Worm (Caenorhabditis elegans): ENCODE results near the gene mrps-5.

Gene mrps-5

ce11 chrV:12528919-12529318 is 34.4 kb upstream of the mrps-5 start (continued):
- TF ChIP-seq fos-1 (tag; optimal IDR thresholded peaks at IDR 0.05) (no peak), aly-2 (tag; optimal IDR thresholded peaks at IDR 0.05) (no peak), lsy-2 (tag; optimal IDR thresholded peaks at IDR 0.05) (peak; percentile 60 to 70), nhr-19 (GFP tag; conservative IDR thresholded peaks at IDR 0.05) (peak; percentile 43), ceh-82 (tag; optimal IDR thresholded peaks at IDR 0.05) (peak in 1 of 3 experiments; percentile 48), fkh-8 (tag; optimal IDR thresholded peaks at IDR 0.05) (peak; percentile 12), unc-86 (tag; optimal IDR thresholded peaks at IDR 0.05) (no peak), efl-1 (optimal IDR thresholded peaks at IDR 0.05) (peak; percentile 47 to 60), efl-1 (GFP tag; optimal IDR thresholded peaks at IDR 0.05 in 1 of 2) (peak in 1 of 2 experiments; percentile 92), rnt-1 (tag; optimal IDR thresholded peaks at IDR 0.05) (peak; percentile 36), nhr-20 (tag; optimal IDR thresholded peaks at IDR 0.05) (peak; percentile 69), nhr-47 (tag; optimal IDR thresholded peaks at IDR 0.05) (peak; percentile 54), nhr-84 (tag; optimal IDR thresholded peaks at IDR 0.05) (no peak), xbp-1 (tag; optimal IDR thresholded peaks at IDR 0.05) (peak; percentile 26), egl-27 (tag; optimal IDR thresholded peaks at IDR 0.05) (peak in 1 of 2 experiments; percentile 65), ztf-4 (tag; optimal IDR thresholded peaks at IDR 0.05) (no peak), blmp-1 (tag; optimal IDR thresholded peaks at IDR 0.05) (peak; percentile 9), unc-62 (GFP tag; optimal IDR thresholded peaks at IDR 0.05) (no peak), lin-14 (GFP tag; optimal IDR thresholded peaks at IDR 0.05) (peak; percentile 90), nhr-237 (tag; optimal IDR thresholded peaks at IDR 0.05) (peak; percentile 27), mep-1 (tag; optimal IDR thresholded peaks at IDR 0.05) (peak; percentile 72)

- TF ChIP-seq aly-2 (tag; optimal IDR thresholded peaks at IDR 0.05) (no peak), alr-1 (tag; optimal IDR thresholded peaks at IDR 0.05; ENCODE audit: borderline replicate concordance) (no peak), lin-13 (GFP tag; optimal IDR thresholded peaks at IDR 0.05) (no peak), ztf-11 (tag; optimal IDR thresholded peaks at IDR 0.05) (no peak), hlh-4 (tag; optimal IDR thresholded peaks at IDR 0.05) (no peak), xbp-1 (tag; optimal IDR thresholded peaks at IDR 0.05) (no peak), isw-1 (GFP tag; IDR thresholded peaks at IDR 0.05) (no peak), efl-3 (GFP tag; optimal IDR thresholded peaks at IDR 0.05) (no peak), C04F5.9 (tag; optimal IDR thresholded peaks at IDR 0.05) (no peak), ceh-8 (GFP tag; optimal IDR thresholded peaks at IDR 0.05) (no peak), zip-4 (GFP tag; optimal IDR thresholded peaks at IDR 0.05) (no peak), nhr-71 (tag; optimal IDR thresholded peaks at IDR 0.05) (peak; percentile 40), snu-23 (GFP tag; optimal IDR thresholded peaks at IDR 0.05) (no peak), lin-39 (tag; optimal IDR thresholded peaks at IDR 0.05) (no peak), lsy-2 (tag; optimal IDR thresholded peaks at IDR 0.05) (peak in 1 of 2 experiments; percentile 33), mdl-1 (tag; optimal IDR thresholded peaks at IDR 0.05) (no peak), aha-1 (tag; optimal IDR thresholded peaks at IDR 0.05) (no peak), fkh-4 (tag; optimal IDR thresholded peaks at IDR 0.05; ENCODE audit: borderline replicate concordance) (no peak), lin-15B (tag; optimal IDR thresholded peaks at IDR 0.05) (no peak), fkh-8 (tag; optimal IDR thresholded peaks at IDR 0.05) (peak; percentile 16), unc-98 (GFP tag; IDR thresholded peaks at IDR 0.05) (no peak), jun-1 (tag; optimal IDR thresholded peaks at IDR 0.05) (no peak), irx-1 (tag; optimal IDR thresholded peaks at IDR 0.05) (no peak), nhr-76 (tag; optimal IDR thresholded peaks at IDR 0.05) (no peak), sptf-1 (tag; optimal IDR thresholded peaks at IDR 0.05) (no peak), swsn-7 (tag; optimal IDR thresholded peaks at IDR 0.05) (peak; percentile 18), unc-62 (GFP tag; optimal IDR thresholded peaks at IDR 0.05) (no peak), mep-1 (tag; optimal IDR thresholded peaks at IDR 0.05) (peak; percentile 45), ama-1 (optimal IDR thresholded peaks at IDR 0.05) (no peak), lin-35 (GFP tag; optimal IDR thresholded peaks at IDR 0.05) (no peak), blmp-1 (tag; optimal IDR thresholded peaks at IDR 0.05) (peak; percentile 6), nhr-19 (GFP tag; conservative IDR thresholded peaks at IDR 0.05) (no peak), rnt-1 (tag; optimal IDR thresholded peaks at IDR 0.05) (no peak), pag-3 (tag; optimal IDR thresholded peaks at IDR 0.05; ENCODE audit: borderline replicate concordance, insufficient read depth) (no peak), nhr-12 (tag; optimal IDR thresholded peaks at IDR 0.05) (no peak), efl-1 (optimal IDR thresholded peaks at IDR 0.05) (no peak), efl-1 (GFP tag; optimal IDR thresholded peaks at IDR 0.05 in 1 of 2) (peak in 1 of 2 experiments; percentile 87), ceh-88 (GFP tag; IDR thresholded peaks at IDR 0.05) (no peak), nhr-77 (tag; optimal IDR thresholded peaks at IDR 0.05) (no peak), Y116A8C.19 (tag; optimal IDR thresholded peaks at IDR 0.05; ENCODE audit: borderline replicate concordance) (no peak), nhr-28 (tag; optimal IDR thresholded peaks at IDR 0.05) (no peak), nhr-47 (tag; optimal IDR thresholded peaks at IDR 0.05) (peak; percentile 44)
Measured at ce11 chrV:12530129-12530528, 33.2 kb upstream of the mrps-5 start.

Data from whole organism, L1 larva.